Worm (Caenorhabditis elegans) whole organism, mixed stage, embryonic: ENCODE data around the gene ets-9.

Source experiments
- ceh-39 ChIP-seq: fragments of 150-350 bp; optimal IDR thresholded peaks from 2 replicates; lab custom pipeline; 2014; ENCODE audit warnings: missing biosample characterization, missing genetic modification characterization
- ceh-83 ChIP-seq: fragments of 200-800 bp; sonication (Bioruptor generic); optimal IDR thresholded peaks from 2 replicates; lab custom pipeline; 2018; ENCODE audit warnings: mild to moderate bottlenecking, missing genetic modification characterization, missing compliant biosample characterization
- ces-1 ChIP-seq: fragments of 150-350 bp; optimal IDR thresholded peaks from 2 replicates; lab custom pipeline; 2014; ENCODE audit warnings: missing biosample characterization, missing genetic modification reagents, missing genetic modification characterization
- lin-13 ChIP-seq: fragments of 150-350 bp; optimal IDR thresholded peaks from 2 replicates; lab custom pipeline; 2014; ENCODE audit warnings: missing biosample characterization, missing genetic modification characterization
- mab-5 ChIP-seq: fragments of 150-350 bp; optimal IDR thresholded peaks from 2 replicates; lab custom pipeline; 2014; ENCODE audit warnings: missing biosample characterization, missing genetic modification characterization
- nhr-12 ChIP-seq: fragments of 150-350 bp; optimal IDR thresholded peaks from 2 replicates; lab custom pipeline; 2014; ENCODE audit warnings: missing biosample characterization, missing genetic modification characterization
- nhr-76 ChIP-seq: sonication (generic microtip); optimal IDR thresholded peaks from 2 replicates; lab custom pipeline; 2017; ENCODE audit warnings: missing biosample characterization, missing genetic modification characterization
- pha-4 ChIP-seq: fragments of 150-350 bp; optimal IDR thresholded peaks from 2 replicates; lab custom pipeline; 2018; ENCODE audit warnings: missing biosample characterization, missing genetic modification reagents, missing genetic modification characterization
- unc-62 ChIP-seq: fragments of 150-350 bp; optimal IDR thresholded peaks from 2 replicates; lab custom pipeline; 2014; ENCODE audit warnings: missing biosample characterization, missing genetic modification reagents, missing genetic modification characterization

DNA sequence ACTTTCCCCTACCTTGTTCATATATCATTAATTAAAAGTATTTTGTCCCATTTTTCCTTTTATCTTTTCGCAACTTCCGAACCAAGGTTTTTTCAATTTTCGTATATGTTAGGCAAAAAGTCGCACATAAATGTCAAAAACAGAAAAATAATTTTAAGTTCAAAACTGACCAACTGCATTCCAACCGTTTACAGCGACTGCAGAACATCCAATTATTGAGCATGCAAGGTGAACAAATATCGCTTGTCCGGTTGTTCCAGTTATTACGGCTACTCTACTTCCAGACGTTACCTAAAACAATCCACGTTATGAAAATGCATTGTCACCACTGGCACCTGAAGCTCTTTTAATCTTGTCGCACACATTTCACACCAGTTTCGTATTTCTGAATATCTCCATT lies 5.9 kb upstream of the ets-9 start, which contains the start of gene C52B9.10:
- TF ChIP-seq ces-1 (GFP tag; lab: Kevin White, UChicago) (no peak), nhr-12 (tag; lab: Kevin White, UChicago) (no peak), mab-5 (tag; lab: Kevin White, UChicago) (no peak), nhr-76 (tag; lab: Kevin White, UChicago) (no peak), pha-4 (tag; lab: Kevin White, UChicago) (no peak), unc-62 (GFP tag; lab: Kevin White, UChicago) (no peak), ceh-39 (tag; lab: Kevin White, UChicago) (no peak), ceh-83 (GFP tag; lab: Kevin White, UChicago) (no peak), lin-13 (no peak)
